Fruit fly (Drosophila melanogaster) whole organism, embryonic: ENCODE measurements around the gene CG15418.
A peak's percentile ranks its signal among the peaks of the same experiment; 100 is the strongest.

Experiments used
- B-H1 ChIP-seq: fragments of 200-800 bp; sonication (Bioruptor generic); IDR thresholded peaks from 3 replicates; pipeline ENCODE4 v1.3.6; 2022; ENCODE audit warnings: missing biosample characterization, missing genetic modification characterization
- Bgb ChIP-seq: fragments of 200-800 bp; sonication (Bioruptor generic); IDR thresholded peaks from 2 replicates; pipeline ENCODE4 v1.3.6; 2022; ENCODE audit warnings: missing biosample characterization, missing genetic modification characterization; ENCODE audit not compliant: partially characterized antibody
- BtbVII ChIP-seq: fragments of 200-800 bp; sonication (Bioruptor generic); optimal IDR thresholded peaks from 3 replicates; lab custom pipeline; 2017; ENCODE audit warnings: missing biosample characterization, mild to moderate bottlenecking, missing genetic modification characterization
- CG11247 ChIP-seq: fragments of 200-800 bp; sonication (Bioruptor generic); IDR thresholded peaks from 2 replicates; pipeline ENCODE4 v1.3.6; 2022; ENCODE audit warnings: missing biosample characterization, missing genetic modification characterization
- CG11723 ChIP-seq: fragments of 200-800 bp; sonication (Bioruptor generic); optimal IDR thresholded peaks from 2 replicates; lab custom pipeline; 2017; ENCODE audit warnings: missing biosample characterization, mild to moderate bottlenecking, missing genetic modification characterization
- CG12942 ChIP-seq: fragments of 200-800 bp; sonication (Bioruptor generic); optimal IDR thresholded peaks from 3 replicates; lab custom pipeline; 2016; ENCODE audit warnings: missing biosample characterization, missing genetic modification characterization
- CG13123 ChIP-seq: fragments of 200-800 bp; sonication (Bioruptor generic); optimal IDR thresholded peaks from 2 replicates; lab custom pipeline; 2016; ENCODE audit warnings: missing biosample characterization, missing genetic modification characterization
- CG15011 ChIP-seq: fragments of 200-800 bp; sonication (Bioruptor generic); optimal IDR thresholded peaks from 3 replicates; lab custom pipeline; 2018; ENCODE audit warnings: missing biosample characterization, mild to moderate bottlenecking, missing genetic modification characterization
- CG15269 ChIP-seq: fragments of 200-800 bp; sonication (Bioruptor generic); optimal IDR thresholded peaks from 2 replicates; lab custom pipeline; 2018; ENCODE audit warnings: missing biosample characterization, mild to moderate bottlenecking, missing genetic modification characterization, moderate library complexity
- CG32772 ChIP-seq: fragments of 200-800 bp; sonication (Bioruptor generic); IDR thresholded peaks from 2 replicates; pipeline ENCODE4 v1.3.6; 2022; ENCODE audit warnings: missing biosample characterization, missing genetic modification characterization
- CG3407 ChIP-seq: fragments of 200-800 bp; sonication (Bioruptor generic); optimal IDR thresholded peaks from 2 replicates; lab custom pipeline; 2018; ENCODE audit warnings: missing biosample characterization, mild to moderate bottlenecking, missing genetic modification characterization
- CG3838 ChIP-seq: fragments of 200-800 bp; sonication (Bioruptor generic); optimal IDR thresholded peaks from 3 replicates; lab custom pipeline; 2016; ENCODE audit warnings: missing biosample characterization, missing genetic modification characterization
- CG3995 ChIP-seq: fragments of 200-800 bp; sonication (Bioruptor generic); optimal IDR thresholded peaks from 3 replicates; lab custom pipeline; 2016; ENCODE audit warnings: missing biosample characterization, missing genetic modification characterization
- CG4730 ChIP-seq: fragments of 200-800 bp; sonication (Bioruptor generic); IDR thresholded peaks from 2 replicates; pipeline ENCODE4 v1.3.6; 2022; ENCODE audit warnings: missing biosample characterization, missing genetic modification characterization
- CG6175 ChIP-seq: fragments of 200-800 bp; sonication (Bioruptor generic); IDR thresholded peaks from 3 replicates; pipeline ENCODE4 v1.3.6; 2022; ENCODE audit warnings: missing biosample characterization, missing genetic modification characterization
- CG7271 ChIP-seq: fragments of 200-800 bp; sonication (Bioruptor generic); optimal IDR thresholded peaks from 2 replicates; lab custom pipeline; 2018; ENCODE audit warnings: missing biosample characterization, mild to moderate bottlenecking, missing genetic modification characterization, moderate library complexity
- CG7357 ChIP-seq: fragments of 200-800 bp; sonication (Bioruptor generic); IDR thresholded peaks from 3 replicates; pipeline ENCODE4 v1.3.6; 2022; ENCODE audit warnings: missing biosample characterization, missing genetic modification characterization
- CG7556 ChIP-seq: fragments of 200-800 bp; sonication (Bioruptor generic); optimal IDR thresholded peaks from 2 replicates; lab custom pipeline; 2017; ENCODE audit warnings: missing biosample characterization, mild to moderate bottlenecking, missing genetic modification characterization
- Deaf1 ChIP-seq: fragments of 200-800 bp; optimal IDR thresholded peaks from 3 replicates; lab custom pipeline; 2019; ENCODE audit warnings: missing biosample characterization, mild to moderate bottlenecking, missing genetic modification characterization, moderate library complexity
- Dek ChIP-seq: fragments of 200-800 bp; sonication (Bioruptor generic); optimal IDR thresholded peaks from 3 replicates; lab custom pipeline; 2019; ENCODE audit warnings: missing biosample characterization, mild to moderate bottlenecking, missing genetic modification characterization, moderate library complexity
- Dip3 ChIP-seq: fragments of 200-800 bp; sonication (Bioruptor generic); optimal IDR thresholded peaks from 3 replicates; lab custom pipeline; 2016; ENCODE audit warnings: missing biosample characterization, missing genetic modification characterization
- Doc3 ChIP-seq: fragments of 200-800 bp; sonication (Bioruptor generic); IDR thresholded peaks from 3 replicates; pipeline ENCODE4 v1.3.6; 2022; ENCODE audit warnings: missing biosample characterization, missing genetic modification characterization; ENCODE audit not compliant: partially characterized antibody
- Fer3 ChIP-seq: fragments of 200-800 bp; sonication (Bioruptor generic); optimal IDR thresholded peaks from 2 replicates; lab custom pipeline; 2018; ENCODE audit warnings: missing biosample characterization, mild to moderate bottlenecking, missing genetic modification characterization, moderate library complexity
- HHEX ChIP-seq: fragments of 200-800 bp; sonication (Bioruptor generic); optimal IDR thresholded peaks from 3 replicates; lab custom pipeline; 2017; ENCODE audit warnings: missing biosample characterization, mild to moderate bottlenecking, missing genetic modification characterization, missing genetic modification reagents
- Jarid2 ChIP-seq: fragments of 200-800 bp; sonication (Bioruptor generic); optimal IDR thresholded peaks from 3 replicates; lab custom pipeline; 2017; ENCODE audit warnings: mild to moderate bottlenecking, missing biosample characterization, missing genetic modification reagents, missing genetic modification characterization
- MTF-1 ChIP-seq: fragments of 200-800 bp; sonication (Bioruptor generic); optimal IDR thresholded peaks from 2 replicates; lab custom pipeline; 2018; ENCODE audit warnings: missing biosample characterization, mild to moderate bottlenecking, missing genetic modification characterization, borderline replicate concordance
- Med ChIP-seq: fragments of 200-800 bp; sonication (Bioruptor generic); peaks from one replicate; lab custom pipeline; 2016; ENCODE audit warnings: missing biosample characterization, missing genetic modification characterization, mild to moderate bottlenecking, inconsistent platforms, moderate library complexity
- Meics ChIP-seq: fragments of 200-800 bp; sonication (Bioruptor generic); optimal IDR thresholded peaks from 2 replicates; lab custom pipeline; 2017; ENCODE audit warnings: missing biosample characterization, mild to moderate bottlenecking, missing genetic modification characterization
- Nf-YB ChIP-seq: fragments of 200-800 bp; sonication (Bioruptor generic); optimal IDR thresholded peaks from 3 replicates; lab custom pipeline; 2019; ENCODE audit warnings: missing biosample characterization, mild to moderate bottlenecking, missing genetic modification characterization, moderate library complexity
- Oli ChIP-seq: fragments of 200-800 bp; sonication (Bioruptor generic); optimal IDR thresholded peaks from 2 replicates; lab custom pipeline; 2018; ENCODE audit warnings: missing biosample characterization, mild to moderate bottlenecking, missing genetic modification characterization, moderate library complexity
- Rx ChIP-seq: fragments of 200-800 bp; sonication (Bioruptor generic); IDR thresholded peaks from 2 replicates; pipeline ENCODE4 v1.3.6; 2022; ENCODE audit warnings: missing biosample characterization, missing genetic modification characterization
- aop ChIP-seq: fragments of 200-800 bp; sonication (Bioruptor generic); IDR thresholded peaks from 2 replicates; pipeline ENCODE4 v1.3.6; 2022; ENCODE audit warnings: missing biosample characterization, missing genetic modification characterization
- ato ChIP-seq: fragments of 200-800 bp; sonication (Bioruptor generic); IDR thresholded peaks from 2 replicates; pipeline ENCODE4 v1.3.6; 2022; ENCODE audit warnings: missing biosample characterization, missing genetic modification characterization; ENCODE audit not compliant: partially characterized antibody
- cato ChIP-seq: fragments of 200-800 bp; sonication (Bioruptor generic); optimal IDR thresholded peaks from 2 replicates; lab custom pipeline; 2016; ENCODE audit warnings: missing biosample characterization, missing genetic modification characterization, borderline replicate concordance
- cg ChIP-seq: fragments of 200-800 bp; sonication (Bioruptor generic); optimal IDR thresholded peaks from 3 replicates; lab custom pipeline; 2019; ENCODE audit warnings: missing biosample characterization, mild to moderate bottlenecking, missing genetic modification characterization, moderate library complexity
- dati ChIP-seq: fragments of 200-800 bp; sonication (Bioruptor generic); IDR thresholded peaks from 2 replicates; pipeline ENCODE4 v1.3.6; 2022; ENCODE audit warnings: missing biosample characterization, missing genetic modification characterization
- fd64A ChIP-seq: fragments of 200-800 bp; sonication (Bioruptor generic); optimal IDR thresholded peaks from 3 replicates; lab custom pipeline; 2018; ENCODE audit warnings: missing biosample characterization, mild to moderate bottlenecking, missing genetic modification characterization
- fru ChIP-seq: fragments of >200 bp; optimal IDR thresholded peaks from 2 replicates; lab custom pipeline; 2017
- grn ChIP-seq: fragments of 200-800 bp; sonication (Bioruptor generic); optimal IDR thresholded peaks from 3 replicates; lab custom pipeline; 2017; ENCODE audit warnings: missing biosample characterization, missing genetic modification characterization
- hkb ChIP-seq, 2 experiments: fragments of 200-800 bp in 1 of 2; fragments of >200 bp in 1 of 2; sonication (Bioruptor generic) in 1 of 2; IDR thresholded peaks in 1 of 2; optimal IDR thresholded peaks in 1 of 2; 2 replicates each; pipeline versions ENCODE4 v1.3.6 to Lab custom; 2017 to 2022; ENCODE audit warnings: missing biosample characterization in 1 of 2, missing genetic modification characterization in 1 of 2
- hth ChIP-seq: fragments of >200 bp; optimal IDR thresholded peaks from 2 replicates; lab custom pipeline; 2017; ENCODE audit warnings: inconsistent platforms
- knrl ChIP-seq: fragments of 200-800 bp; sonication (Bioruptor generic); IDR thresholded peaks from 3 replicates; pipeline ENCODE4 v1.3.6; 2022; ENCODE audit warnings: missing biosample characterization, missing genetic modification characterization; ENCODE audit not compliant: partially characterized antibody
- nmo ChIP-seq: fragments of 200-800 bp; sonication (Bioruptor generic); optimal IDR thresholded peaks from 2 replicates; lab custom pipeline; 2018; ENCODE audit warnings: missing biosample characterization, mild to moderate bottlenecking, missing genetic modification characterization, moderate library complexity
- odd ChIP-seq: fragments of 200-800 bp; sonication (Bioruptor generic); optimal IDR thresholded peaks from 2 replicates; lab custom pipeline; 2017; ENCODE audit warnings: missing biosample characterization, mild to moderate bottlenecking, missing genetic modification characterization
- schlank ChIP-seq: fragments of 200-800 bp; sonication (Bioruptor generic); optimal IDR thresholded peaks from 2 replicates; lab custom pipeline; 2018; ENCODE audit warnings: missing biosample characterization, mild to moderate bottlenecking, missing genetic modification characterization
- sens ChIP-seq: fragments of 200-800 bp; sonication (Bioruptor generic); peaks from one replicate; lab custom pipeline; 2016; ENCODE audit warnings: missing biosample characterization, missing genetic modification characterization
- shn ChIP-seq: fragments of 200-800 bp; sonication (Bioruptor generic); optimal IDR thresholded peaks from 3 replicates; lab custom pipeline; 2016; ENCODE audit warnings: missing biosample characterization, missing genetic modification characterization
- slp2 ChIP-seq: fragments of 200-800 bp; sonication (Bioruptor generic); optimal IDR thresholded peaks from 2 replicates; lab custom pipeline; 2016; ENCODE audit warnings: missing biosample characterization, missing genetic modification characterization
- sug ChIP-seq: fragments of 200-800 bp; optimal IDR thresholded peaks from 2 replicates; lab custom pipeline; 2019; ENCODE audit warnings: missing biosample characterization, mild to moderate bottlenecking, missing genetic modification characterization, moderate library complexity
- twi ChIP-seq: fragments of 200-800 bp; optimal IDR thresholded peaks from 2 replicates; lab custom pipeline; 2019; ENCODE audit warnings: missing biosample characterization, mild to moderate bottlenecking, missing genetic modification characterization, moderate library complexity
- vnd ChIP-seq: fragments of 200-800 bp; sonication (Bioruptor generic); IDR thresholded peaks from 3 replicates; pipeline ENCODE4 v1.3.6; 2022; ENCODE audit warnings: missing biosample characterization, missing genetic modification characterization; ENCODE audit not compliant: partially characterized antibody

Gene CG15418

DNA sequence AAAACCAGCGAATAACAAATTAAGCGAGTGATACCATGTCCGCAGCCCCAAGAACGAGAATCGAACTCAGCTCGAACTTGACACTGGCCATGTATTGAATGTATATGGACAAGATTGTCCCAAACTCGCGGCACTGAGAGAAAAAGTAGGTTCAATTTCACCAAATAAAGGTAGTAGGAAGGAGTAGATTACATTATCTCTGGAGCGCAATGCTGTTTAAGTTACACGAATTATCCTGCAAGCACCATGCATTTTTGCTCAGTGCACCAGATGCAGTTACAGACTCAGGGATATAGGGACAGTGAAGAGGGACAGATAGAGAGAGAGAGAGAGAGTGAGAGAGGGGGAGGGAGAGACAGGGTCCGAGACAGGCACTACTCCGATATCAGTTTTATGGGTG lies 27.5 kb downstream of the CG15418 start (continued):
- TF ChIP-seq CG6175 (GFP tag; lab: Robert Waterston, UW): no peak
- no peak for TF ChIP-seq CG13123 (GFP tag; lab: Kevin White, UChicago)
- TF ChIP-seq Dek (tag; lab: Kevin White, UChicago): no peak
- TF ChIP-seq sens (GFP tag; lab: Kevin White, UChicago): peak; percentile 93
- TF ChIP-seq CG4730 (GFP tag; lab: Robert Waterston, UW): no peak
- peak; percentile 36 for TF ChIP-seq twi
- TF ChIP-seq CG7357 (GFP tag; lab: Robert Waterston, UW): no peak
- no peak for TF ChIP-seq CG11247 (GFP tag; lab: Robert Waterston, UW)
- no peak for TF ChIP-seq schlank
- peak; percentile 16; the same call in 1 of the 3 replicates for TF ChIP-seq B-H1 (GFP tag; lab: Robert Waterston, UW)
- TF ChIP-seq Deaf1 (tag; lab: Kevin White, UChicago): no peak
- TF ChIP-seq CG7271 (tag; lab: Kevin White, UChicago): no peak
- no peak for TF ChIP-seq Jarid2 (GFP tag; lab: Kevin White, UChicago)
- 0 out of 2 replicates have a peak, but pooled peaks have one; percentile 17 for TF ChIP-seq CG32772 (GFP tag; lab: Robert Waterston, UW)
- TF ChIP-seq vnd: no peak
- TF ChIP-seq sug (tag; lab: Kevin White, UChicago): no peak
- TF ChIP-seq slp2 (GFP tag; lab: Kevin White, UChicago): peak; percentile 45
- no peak for TF ChIP-seq Fer3
- no peak for TF ChIP-seq knrl (GFP tag; lab: Robert Waterston, UW)
- no peak for TF ChIP-seq Bgb
- TF ChIP-seq Dip3: no peak
- TF ChIP-seq ato (GFP tag; lab: Robert Waterston, UW): no peak
- peak; percentile 38 for TF ChIP-seq shn (GFP tag; lab: Kevin White, UChicago)
- TF ChIP-seq Oli: peak; percentile 48
- peak; percentile 36 for TF ChIP-seq odd (GFP tag; lab: Kevin White, UChicago)
- no peak for TF ChIP-seq Meics
- peak; percentile 47 for TF ChIP-seq nmo (GFP tag; lab: Kevin White, UChicago)
- no peak for TF ChIP-seq HHEX (GFP tag; lab: Kevin White, UChicago)
- no peak; the same call in 1 of the 2 replicates for TF ChIP-seq Rx
- no peak for TF ChIP-seq fru (lab: Kevin White, UChicago)
- TF ChIP-seq CG3995 (GFP tag; lab: Kevin White, UChicago): no peak
- no peak for TF ChIP-seq CG15011
- no peak for TF ChIP-seq CG3407 (GFP tag; lab: Kevin White, UChicago)
- TF ChIP-seq hth (lab: Kevin White, UChicago): no peak
- TF ChIP-seq Nf-YB (GFP tag; lab: Kevin White, UChicago): peak; percentile 4
- TF ChIP-seq Med (GFP tag; lab: Kevin White, UChicago): peak; percentile 82
- TF ChIP-seq CG15269 (tag; lab: Kevin White, UChicago): no peak
- TF ChIP-seq dati (GFP tag; lab: Robert Waterston, UW): no peak
- TF ChIP-seq Doc3 (GFP tag; lab: Robert Waterston, UW): no peak
- no peak for TF ChIP-seq MTF-1 (GFP tag; lab: Kevin White, UChicago)
- TF ChIP-seq CG11723 (GFP tag; lab: Kevin White, UChicago): no peak
- TF ChIP-seq CG3838 (GFP tag; lab: Kevin White, UChicago): no peak
- peak; percentile 14 for TF ChIP-seq CG7556 (GFP tag; lab: Kevin White, UChicago)
- TF ChIP-seq aop (GFP tag; lab: Robert Waterston, UW): no peak
- no peak for TF ChIP-seq grn (GFP tag; lab: Kevin White, UChicago)
- no peak for TF ChIP-seq fd64A (GFP tag; lab: Kevin White, UChicago)
- TF ChIP-seq BtbVII (GFP tag; lab: Kevin White, UChicago): no peak
- peak; percentile 2 for TF ChIP-seq cato (GFP tag; lab: Kevin White, UChicago)
- TF ChIP-seq CG12942 (GFP tag; lab: Kevin White, UChicago): no peak
- TF ChIP-seq hkb (optimal IDR thresholded peaks at IDR 0.05; lab: Kevin White, UChicago): no peak
- no peak for TF ChIP-seq hkb (GFP tag; IDR thresholded peaks at IDR 0.05; lab: Robert Waterston, UW)
- TF ChIP-seq cg (GFP tag; lab: Kevin White, UChicago): no peak
